Fruit fly (Drosophila melanogaster): Measurements from ENCODE around the gene JTBR.

Gene JTBR

dm6 chr3L:1808631-1809030 lies 6.0 kb upstream of the JTBR start (continued):
- TF ChIP-seq corto (GFP tag; optimal IDR thresholded peaks at IDR 0.05): no peak
- TF ChIP-seq klu (GFP tag; IDR thresholded peaks at IDR 0.05): peak; percentile 86
- TF ChIP-seq CG11085 (GFP tag; IDR thresholded peaks at IDR 0.05): peak; percentile 86
- TF ChIP-seq CG13123 (GFP tag; optimal IDR thresholded peaks at IDR 0.05): peak; percentile 81
- peak; percentile 95 for TF ChIP-seq CG14014 (GFP tag; IDR thresholded peaks at IDR 0.05)
- TF ChIP-seq CG17568 (GFP tag; optimal IDR thresholded peaks at IDR 0.05): no peak
- peak; percentile 59 for TF ChIP-seq CG4617 (GFP tag; optimal IDR thresholded peaks at IDR 0.05; ENCODE audit: borderline replicate concordance)
- TF ChIP-seq crc (GFP tag; optimal IDR thresholded peaks at IDR 0.05): peak; percentile 82
- TF ChIP-seq CG10565 (GFP tag; optimal IDR thresholded peaks at IDR 0.05): peak; percentile 46
- TF ChIP-seq trem (tag; optimal IDR thresholded peaks at IDR 0.05): peak; percentile 44
- TF ChIP-seq D (optimal IDR thresholded peaks at IDR 0.05): no peak
- TF ChIP-seq D (GFP tag; optimal IDR thresholded peaks at IDR 0.05): peak; percentile 68
- TF ChIP-seq peb (GFP tag; IDR thresholded peaks at IDR 0.05): peak; percentile 73
- TF ChIP-seq sna (GFP tag; IDR thresholded peaks at IDR 0.05; ENCODE audit: partially characterized antibody): no peak
- no peak for TF ChIP-seq Dll (GFP tag; IDR thresholded peaks at IDR 0.05; ENCODE audit: partially characterized antibody)
- TF ChIP-seq Usf (GFP tag; optimal IDR thresholded peaks at IDR 0.05): peak; percentile 29
- TF ChIP-seq pb (GFP tag; optimal IDR thresholded peaks at IDR 0.05): peak; percentile 85
- no peak for TF ChIP-seq CG4328 (GFP tag; optimal IDR thresholded peaks at IDR 0.05)
- TF ChIP-seq exex (tag; optimal IDR thresholded peaks at IDR 0.05): peak; percentile 50
- TF ChIP-seq nerfin-1 (tag; optimal IDR thresholded peaks at IDR 0.05): no peak
- TF ChIP-seq sug (tag; optimal IDR thresholded peaks at IDR 0.05): peak; percentile 70
- no peak for TF ChIP-seq Scr (GFP tag; IDR thresholded peaks at IDR 0.05; ENCODE audit: partially characterized antibody)
- TF ChIP-seq Sox100B (GFP tag; optimal IDR thresholded peaks at IDR 0.05): no peak
- peak; percentile 70; the same call in 1 of the 2 replicates for TF ChIP-seq wor (GFP tag; IDR thresholded peaks at IDR 0.05)
- TF ChIP-seq CG11398 (GFP tag; optimal IDR thresholded peaks at IDR 0.05): peak; percentile 72
- peak; percentile 65 for TF ChIP-seq Deaf1 (tag; optimal IDR thresholded peaks at IDR 0.05)
- TF ChIP-seq H15 (GFP tag; IDR thresholded peaks at IDR 0.05): peak; percentile 85
- TF ChIP-seq gro (GFP tag; optimal IDR thresholded peaks at IDR 0.05): peak; percentile 90
- peak; percentile 89 for TF ChIP-seq CG6272 (GFP tag; IDR thresholded peaks at IDR 0.05)
- peak; percentile 88 for TF ChIP-seq ara (GFP tag; IDR thresholded peaks at IDR 0.05)
- peak; percentile 74 for TF ChIP-seq Doc2 (GFP tag; IDR thresholded peaks at IDR 0.05)
- peak; percentile 56 for TF ChIP-seq ash1 (GFP tag; optimal IDR thresholded peaks at IDR 0.05)
- TF ChIP-seq Doc3 (GFP tag; IDR thresholded peaks at IDR 0.05; ENCODE audit: partially characterized antibody): no peak
- peak; percentile 57; the same call in 1 of the 2 replicates for TF ChIP-seq ro (GFP tag; IDR thresholded peaks at IDR 0.05)
- TF ChIP-seq ewg (GFP tag; optimal IDR thresholded peaks at IDR 0.05): peak; percentile 71
- peak; percentile 88 for TF ChIP-seq HHEX (GFP tag; optimal IDR thresholded peaks at IDR 0.05)
- TF ChIP-seq trh (GFP tag; optimal IDR thresholded peaks at IDR 0.05): peak; percentile 75
- TF ChIP-seq CG12744 (GFP tag; optimal IDR thresholded peaks at IDR 0.05): peak; percentile 84
- peak; percentile 74 for TF ChIP-seq mirr (GFP tag; optimal IDR thresholded peaks at IDR 0.05)
- TF ChIP-seq CG6175 (GFP tag; IDR thresholded peaks at IDR 0.05): peak; percentile 86
- peak; percentile 70 for TF ChIP-seq NC2β (GFP tag; optimal IDR thresholded peaks at IDR 0.05)
- peak; percentile 85 for TF ChIP-seq Dek (tag; optimal IDR thresholded peaks at IDR 0.05)
- TF ChIP-seq CG9876 (GFP tag; optimal IDR thresholded peaks at IDR 0.05): peak; percentile 77
- TF ChIP-seq ken (GFP tag; IDR thresholded peaks at IDR 0.05): peak; percentile 84
- peak; percentile 78 for TF ChIP-seq CG6813 (GFP tag; optimal IDR thresholded peaks at IDR 0.05)
- TF ChIP-seq odd (GFP tag; optimal IDR thresholded peaks at IDR 0.05): no peak
- peak; percentile 71 for TF ChIP-seq HmgD (GFP tag; optimal IDR thresholded peaks at IDR 0.05)
- TF ChIP-seq zen (tag; optimal IDR thresholded peaks at IDR 0.05): peak; percentile 53
- peak; percentile 86 for TF ChIP-seq pnt (GFP tag; optimal IDR thresholded peaks at IDR 0.05)
- TF ChIP-seq CG12391 (tag; optimal IDR thresholded peaks at IDR 0.05): peak; percentile 88
- TF ChIP-seq Antp (GFP tag; optimal IDR thresholded peaks at IDR 0.05): peak; percentile 93
